Worm (Caenorhabditis elegans) whole organism, L1 larva: ENCODE results near the gene lact-4.

Experiments used
- C04F5.9 ChIP-seq: sonication (generic microtip); optimal IDR thresholded peaks from 2 replicates; lab custom pipeline; 2016; ENCODE audit warnings: missing genetic modification characterization, missing compliant biosample characterization
- F16B12.6 ChIP-seq: fragments of 150-350 bp; optimal IDR thresholded peaks from 2 replicates; lab custom pipeline; 2014; ENCODE audit warnings: missing biosample characterization, missing genetic modification characterization
- Y116A8C.19 ChIP-seq: sonication (generic microtip); optimal IDR thresholded peaks from 2 replicates; lab custom pipeline; 2016; ENCODE audit warnings: missing compliant biosample characterization, missing genetic modification characterization, borderline replicate concordance
- aha-1 ChIP-seq: fragments of 150-350 bp; optimal IDR thresholded peaks from 2 replicates; lab custom pipeline; 2014; ENCODE audit warnings: missing biosample characterization, missing genetic modification characterization
- alr-1 ChIP-seq: fragments of 200-800 bp; sonication (Bioruptor generic); optimal IDR thresholded peaks from 2 replicates; lab custom pipeline; 2018; ENCODE audit warnings: borderline replicate concordance, mild to moderate bottlenecking, missing genetic modification characterization, missing compliant biosample characterization
- aly-2 ChIP-seq: fragments of 150-350 bp; optimal IDR thresholded peaks from 2 replicates; lab custom pipeline; 2014; ENCODE audit warnings: missing biosample characterization, missing genetic modification characterization
- ama-1 ChIP-seq: fragments of 150-350 bp; optimal IDR thresholded peaks from 2 replicates; lab custom pipeline; 2014
- blmp-1 ChIP-seq: fragments of 150-350 bp; optimal IDR thresholded peaks from 2 replicates; lab custom pipeline; 2014; ENCODE audit warnings: missing biosample characterization, missing genetic modification characterization
- ceh-82 ChIP-seq, 3 experiments: fragments of 150-350 bp in 1 of 3; sonication (generic microtip) in 2 of 3; optimal IDR thresholded peaks; 2 replicates each; lab custom pipeline; 2014 to 2017; ENCODE audit warnings: missing biosample characterization in 3 of 3, missing genetic modification characterization in 3 of 3
- ces-1 ChIP-seq: fragments of 150-350 bp; optimal IDR thresholded peaks from 2 replicates; lab custom pipeline; 2014; ENCODE audit warnings: missing biosample characterization, missing genetic modification reagents, missing genetic modification characterization
- dpl-1 ChIP-seq, 3 experiments: fragments of 150-350 bp in 2 of 3; sonication (generic microtip) in 1 of 3; optimal IDR thresholded peaks; 2 replicates each; lab custom pipeline; 2014 to 2017; ENCODE audit warnings: missing biosample characterization in 3 of 3, missing genetic modification characterization in 3 of 3, missing genetic modification reagents in 3 of 3
- efl-1 ChIP-seq, 4 experiments: fragments of 150-350 bp; optimal IDR thresholded peaks in 3 of 4; peaks in 1 of 4; 1 replicate in 1 of 4; 2 replicates in 3 of 4; lab custom pipeline; 2014; ENCODE audit warnings: missing biosample characterization in 2 of 4, missing genetic modification characterization in 2 of 4, missing genetic modification reagents in 2 of 4
- efl-3 ChIP-seq: fragments of 200-800 bp; sonication (Bioruptor generic); optimal IDR thresholded peaks from 2 replicates; lab custom pipeline; 2018; ENCODE audit warnings: mild to moderate bottlenecking, missing genetic modification characterization, missing compliant biosample characterization
- egl-13 ChIP-seq: sonication (generic microtip); optimal IDR thresholded peaks from 2 replicates; lab custom pipeline; 2016; ENCODE audit warnings: missing genotype, missing genetic modification reagents, missing genetic modification characterization, missing compliant biosample characterization
- fkh-4 ChIP-seq: sonication (generic microtip); optimal IDR thresholded peaks from 2 replicates; lab custom pipeline; 2016; ENCODE audit warnings: missing compliant biosample characterization, missing genetic modification characterization, borderline replicate concordance
- fkh-8 ChIP-seq: sonication (generic microtip); optimal IDR thresholded peaks from 2 replicates; lab custom pipeline; 2016; ENCODE audit warnings: mild to moderate bottlenecking, missing genetic modification characterization, missing compliant biosample characterization
- hlh-4 ChIP-seq: sonication (generic microtip); optimal IDR thresholded peaks from 2 replicates; lab custom pipeline; 2016; ENCODE audit warnings: mild to moderate bottlenecking, missing genetic modification characterization, missing compliant biosample characterization
- lin-14 ChIP-seq: fragments of 200-800 bp; sonication (Bioruptor generic); optimal IDR thresholded peaks from 2 replicates; lab custom pipeline; 2018; ENCODE audit warnings: mild to moderate bottlenecking, missing genetic modification characterization, moderate library complexity, missing compliant biosample characterization
- lin-35 ChIP-seq, 2 experiments: fragments of 150-350 bp; optimal IDR thresholded peaks; 2 replicates each; lab custom pipeline; 2014; ENCODE audit warnings: missing biosample characterization in 2 of 2, missing genetic modification characterization in 2 of 2, missing genetic modification reagents in 2 of 2
- lir-3 ChIP-seq: sonication (generic microtip); optimal IDR thresholded peaks from 2 replicates; lab custom pipeline; 2016; ENCODE audit warnings: mild to moderate bottlenecking, missing genetic modification characterization, moderate library complexity, missing compliant biosample characterization; ENCODE audit not compliant: poor library complexity
- lsy-2 ChIP-seq, 2 experiments: fragments of 150-350 bp; optimal IDR thresholded peaks; 2 replicates each; lab custom pipeline; 2014; ENCODE audit warnings: missing biosample characterization in 2 of 2, missing genetic modification characterization in 2 of 2
- mef-2 ChIP-seq: fragments of 150-350 bp; optimal IDR thresholded peaks from 2 replicates; lab custom pipeline; 2014; ENCODE audit warnings: missing biosample characterization, missing genetic modification characterization
- nhr-12 ChIP-seq: sonication (generic microtip); optimal IDR thresholded peaks from 2 replicates; lab custom pipeline; 2017; ENCODE audit warnings: missing biosample characterization, missing genetic modification characterization
- nhr-19 ChIP-seq: fragments of 200-800 bp; sonication (Bioruptor generic); conservative IDR thresholded peaks from 2 replicates; pipeline ENCODE4 v1.3.6; 2022; ENCODE audit warnings: missing genetic modification characterization, missing compliant biosample characterization
- nhr-20 ChIP-seq: sonication (generic microtip); optimal IDR thresholded peaks from 2 replicates; lab custom pipeline; 2016; ENCODE audit warnings: mild to moderate bottlenecking, missing genetic modification characterization, missing compliant biosample characterization
- nhr-237 ChIP-seq: fragments of 150-350 bp; optimal IDR thresholded peaks from 2 replicates; lab custom pipeline; 2014; ENCODE audit warnings: missing biosample characterization, missing genetic modification characterization
- nhr-47 ChIP-seq: sonication (generic microtip); optimal IDR thresholded peaks from 2 replicates; lab custom pipeline; 2016; ENCODE audit warnings: mild to moderate bottlenecking, missing genetic modification characterization, moderate library complexity, missing compliant biosample characterization
- nhr-71 ChIP-seq: sonication (generic microtip); optimal IDR thresholded peaks from 2 replicates; lab custom pipeline; 2016; ENCODE audit warnings: mild to moderate bottlenecking, missing genetic modification characterization, moderate library complexity, missing compliant biosample characterization
- nhr-76 ChIP-seq: sonication (generic microtip); optimal IDR thresholded peaks from 2 replicates; lab custom pipeline; 2017; ENCODE audit warnings: missing biosample characterization, missing genetic modification characterization
- nhr-77 ChIP-seq: fragments of 150-350 bp; optimal IDR thresholded peaks from 2 replicates; lab custom pipeline; 2014; ENCODE audit warnings: missing biosample characterization, missing genetic modification characterization
- nhr-85 ChIP-seq: sonication (generic microtip); peaks from one replicate; lab custom pipeline; 2016; ENCODE audit warnings: missing genetic modification characterization, inconsistent platforms, missing compliant biosample characterization
- rnt-1 ChIP-seq: sonication (generic microtip); optimal IDR thresholded peaks from 2 replicates; lab custom pipeline; 2016; ENCODE audit warnings: mild to moderate bottlenecking, missing genetic modification characterization, moderate library complexity, missing compliant biosample characterization
- skn-1 ChIP-seq: fragments of 150-350 bp; optimal IDR thresholded peaks from 2 replicates; lab custom pipeline; 2014; ENCODE audit warnings: missing biosample characterization, missing genetic modification characterization
- snpc-4 ChIP-seq: fragments of 150-350 bp; optimal IDR thresholded peaks from 2 replicates; lab custom pipeline; 2014; ENCODE audit warnings: missing biosample characterization, missing genetic modification characterization
- snu-23 ChIP-seq: sonication (generic microtip); optimal IDR thresholded peaks from 2 replicates; lab custom pipeline; 2016; ENCODE audit warnings: missing genetic modification characterization, missing compliant biosample characterization
- swsn-7 ChIP-seq: sonication (generic microtip); optimal IDR thresholded peaks from 2 replicates; lab custom pipeline; 2016; ENCODE audit warnings: missing genetic modification characterization, missing compliant biosample characterization
- tbx-2 ChIP-seq: sonication (generic microtip); optimal IDR thresholded peaks from 2 replicates; lab custom pipeline; 2016; ENCODE audit warnings: missing genetic modification characterization, missing compliant biosample characterization
- unc-130 ChIP-seq: fragments of 150-350 bp; optimal IDR thresholded peaks from 2 replicates; lab custom pipeline; 2017; ENCODE audit warnings: missing biosample characterization, missing genetic modification characterization, inconsistent platforms
- unc-30 ChIP-seq: sonication (generic microtip); optimal IDR thresholded peaks from 2 replicates; lab custom pipeline; 2017; ENCODE audit warnings: missing biosample characterization, missing genetic modification characterization
- unc-62 ChIP-seq: fragments of 150-350 bp; optimal IDR thresholded peaks from 2 replicates; lab custom pipeline; 2014; ENCODE audit warnings: missing biosample characterization, missing genetic modification reagents, missing genetic modification characterization
- unc-86 ChIP-seq: sonication (generic microtip); optimal IDR thresholded peaks from 2 replicates; lab custom pipeline; 2016; ENCODE audit warnings: missing genetic modification characterization, missing compliant biosample characterization
- vab-15 ChIP-seq: sonication (generic microtip); optimal IDR thresholded peaks from 2 replicates; lab custom pipeline; 2017; ENCODE audit warnings: missing genotype, mild to moderate bottlenecking, missing genetic modification characterization, missing compliant biosample characterization
- xbp-1 ChIP-seq: sonication (generic microtip); optimal IDR thresholded peaks from 2 replicates; lab custom pipeline; 2016; ENCODE audit warnings: missing genetic modification characterization, missing compliant biosample characterization
- zag-1 ChIP-seq: fragments of 150-350 bp; optimal IDR thresholded peaks from 2 replicates; lab custom pipeline; 2014; ENCODE audit warnings: missing biosample characterization, missing genetic modification characterization
- zip-4 ChIP-seq: fragments of 200-800 bp; sonication (Bioruptor generic); optimal IDR thresholded peaks from 2 replicates; lab custom pipeline; 2018; ENCODE audit warnings: mild to moderate bottlenecking, missing genetic modification characterization, moderate library complexity, missing compliant biosample characterization
- ztf-4 ChIP-seq: fragments of 150-350 bp; optimal IDR thresholded peaks from 2 replicates; lab custom pipeline; 2014; ENCODE audit warnings: missing biosample characterization, missing genetic modification characterization

Gene lact-4

ce11 chrII:8484546-8484945, 4.3 kb upstream of the lact-4 start (continued):
- TF ChIP-seq fkh-4 (no peak), ama-1 (no peak), zip-4 (GFP tag; lab: Kevin White, UChicago) (no peak)
- TF ChIP-seq, all 84 proteins: peak for 14

- TF ChIP-seq efl-3 (GFP tag; lab: Kevin White, UChicago) (no peak), ztf-4 (no peak), nhr-20 (tag; lab: Kevin White, UChicago) (peak; percentile 50), snpc-4 (tag; lab: Kevin White, UChicago) (no peak), alr-1 (no peak), nhr-77 (tag; lab: Kevin White, UChicago) (no peak), unc-62 (no peak), unc-130 (tag; lab: Kevin White, UChicago) (no peak), blmp-1 (tag; lab: Kevin White, UChicago) (peak; percentile 20), nhr-19 (GFP tag; lab: Robert Waterston, UW) (peak; percentile 49), vab-15 (no peak), nhr-71 (tag; lab: Kevin White, UChicago) (peak; percentile 27), nhr-12 (no peak), aha-1 (peak; percentile 79), xbp-1 (tag; lab: Kevin White, UChicago) (no peak), zag-1 (no peak), lin-14 (peak; percentile 79), mef-2 (no peak), ces-1 (no peak), aly-2 (no peak), Y116A8C.19 (tag; lab: Kevin White, UChicago) (no peak), hlh-4 (tag; lab: Kevin White, UChicago) (no peak), lir-3 (tag; lab: Kevin White, UChicago) (no peak), fkh-8 (tag; lab: Kevin White, UChicago) (peak; percentile 54), snu-23 (GFP tag; lab: Kevin White, UChicago) (peak; percentile 53), tbx-2 (tag; lab: Kevin White, UChicago) (no peak), efl-1 (optimal IDR thresholded peaks at IDR 0.05; lab: Kevin White, UChicago) (no peak), efl-1 (GFP tag; optimal IDR thresholded peaks at IDR 0.05 in 1 of 2; lab: Kevin White, UChicago) (peak in 1 of 2 experiments; percentile 46), dpl-1 (GFP tag; optimal IDR thresholded peaks at IDR 0.05; lab: Kevin White, UChicago) (no peak), skn-1 (tag; lab: Kevin White, UChicago) (peak; percentile 97), nhr-237 (tag; lab: Kevin White, UChicago) (no peak), nhr-76 (no peak)
- TF ChIP-seq, all 84 proteins: peak for 10
Observed at ce11 chrII:8483793-8484186, 3.5 kb upstream of the lact-4 start, which contains the start of gene taap-1. taap-1 (minus strand) TSS chrII:8483871.

ce11 chrII:8483124-8483792, 3.0 kb upstream of the lact-4 start:
- no peak for TF ChIP-seq C04F5.9 (tag; lab: Kevin White, UChicago)
- peak; percentile 48 for TF ChIP-seq nhr-71 (tag; lab: Kevin White, UChicago)
- peak; percentile 2 for TF ChIP-seq nhr-47 (tag; lab: Kevin White, UChicago)
- peak; percentile 41 for TF ChIP-seq rnt-1 (tag; lab: Kevin White, UChicago)
- TF ChIP-seq swsn-7 (tag; lab: Kevin White, UChicago) = peak; percentile 13
- TF ChIP-seq lin-14 = peak; percentile 69
- peak; percentile 33 to 51 for TF ChIP-seq efl-1 (optimal IDR thresholded peaks at IDR 0.05; lab: Kevin White, UChicago)
- TF ChIP-seq efl-1 (GFP tag; optimal IDR thresholded peaks at IDR 0.05 in 1 of 2; lab: Kevin White, UChicago) = peak; percentile 68 to 93
- no peak for TF ChIP-seq nhr-20 (tag; lab: Kevin White, UChicago)
- peak; percentile 45 to 75 (median 56) for TF ChIP-seq dpl-1 (GFP tag; optimal IDR thresholded peaks at IDR 0.05; lab: Kevin White, UChicago)
- TF ChIP-seq ceh-82 (tag; optimal IDR thresholded peaks at IDR 0.05; lab: Kevin White, UChicago) = peak in 1 of 3 experiments; percentile 34
- peak; percentile 6 for TF ChIP-seq unc-86 (tag; lab: Kevin White, UChicago)
- TF ChIP-seq nhr-237 (tag; lab: Kevin White, UChicago) = peak; percentile 40
- TF ChIP-seq nhr-85 (tag; lab: Kevin White, UChicago) = peak; percentile 66
- TF ChIP-seq egl-13 (tag; lab: Kevin White, UChicago) = peak; percentile 34
- peak; percentile 56 to 93 for TF ChIP-seq lsy-2 (tag; optimal IDR thresholded peaks at IDR 0.05; lab: Kevin White, UChicago)
- no peak for TF ChIP-seq unc-30 (tag; lab: Kevin White, UChicago)
- peak; percentile 33 for TF ChIP-seq nhr-19 (GFP tag; lab: Robert Waterston, UW)
- no peak for TF ChIP-seq F16B12.6 (tag; lab: Kevin White, UChicago)
- peak; percentile 28 to 74 for TF ChIP-seq lin-35 (GFP tag; optimal IDR thresholded peaks at IDR 0.05; lab: Kevin White, UChicago)
